Fruit fly (Drosophila melanogaster): ENCODE measurements around the gene Six4.

Six4 gene

dm6 chr3L:20771001-20771890 is 21.3 kb downstream of the Six4 start, which contains the start of the genes CG4042 and Pitslre (continued):
- TF ChIP-seq CG6654 (GFP tag; optimal IDR thresholded peaks at IDR 0.05), result no peak
- peak; percentile 78 for TF ChIP-seq Scr (GFP tag; IDR thresholded peaks at IDR 0.05; ENCODE audit: partially characterized antibody)
- no peak for TF ChIP-seq Fer2 (tag; optimal IDR thresholded peaks at IDR 0.05)
- no peak for TF ChIP-seq mirr (GFP tag; optimal IDR thresholded peaks at IDR 0.05)
- no peak for TF ChIP-seq Bteb2 (GFP tag; optimal IDR thresholded peaks at IDR 0.05)
- no peak for TF ChIP-seq CG30431 (GFP tag; optimal IDR thresholded peaks at IDR 0.05)
- no peak for TF ChIP-seq ranshi (GFP tag; IDR thresholded peaks at IDR 0.05)
- no peak for TF ChIP-seq ttk (GFP tag; IDR thresholded peaks at IDR 0.05)
- peak; percentile 83 for TF ChIP-seq Ets65A (GFP tag)
- TF ChIP-seq CG10959 (GFP tag; IDR thresholded peaks at IDR 0.05), result no peak
- no peak for TF ChIP-seq CG3163 (GFP tag; optimal IDR thresholded peaks at IDR 0.05)
- no peak for TF ChIP-seq Side (GFP tag; optimal IDR thresholded peaks at IDR 0.05)
- TF ChIP-seq CG42726 (GFP tag; IDR thresholded peaks at IDR 0.05; ENCODE audit: partially characterized antibody), result 0 out of 2 replicates have a peak, but pooled peaks have one; percentile 30
- TF ChIP-seq CG10366 (GFP tag; IDR thresholded peaks at IDR 0.05), result no peak
- no peak for TF ChIP-seq CG6854 (GFP tag; optimal IDR thresholded peaks at IDR 0.05)
- peak; percentile 29; the same call in 1 of the 2 replicates for TF ChIP-seq sisA (GFP tag; IDR thresholded peaks at IDR 0.05)
- no peak; the same call in 1 of the 2 replicates for TF ChIP-seq CG32772 (GFP tag; IDR thresholded peaks at IDR 0.05)
- TF ChIP-seq HLHmδ (GFP tag; optimal IDR thresholded peaks at IDR 0.05), result no peak
- no peak for TF ChIP-seq gce (GFP tag; IDR thresholded peaks at IDR 0.05)
- TF ChIP-seq seq (GFP tag; IDR thresholded peaks at IDR 0.05), result 0 out of 2 replicates have a peak, but pooled peaks have one; percentile 8
- no peak for TF ChIP-seq gcm (GFP tag; optimal IDR thresholded peaks at IDR 0.05)
- no peak for TF ChIP-seq Dfd (GFP tag; optimal IDR thresholded peaks at IDR 0.05)
- TF ChIP-seq CG14965 (GFP tag; optimal IDR thresholded peaks at IDR 0.05; ENCODE audit: borderline replicate concordance), result no peak
- TF ChIP-seq CG11695 (GFP tag; IDR thresholded peaks at IDR 0.05), result peak; percentile 49; the same call in 1 of the 3 replicates
- peak; percentile 48 for TF ChIP-seq Ets97D (GFP tag; optimal IDR thresholded peaks at IDR 0.05)
- 0 out of 2 replicates have a peak, but pooled peaks have one; percentile 17 for TF ChIP-seq lmd (GFP tag; IDR thresholded peaks at IDR 0.05)
- peak; percentile 22 for TF ChIP-seq CG15514 (GFP tag; optimal IDR thresholded peaks at IDR 0.05)
- TF ChIP-seq Trl (optimal IDR thresholded peaks at IDR 0.05), result no peak
- TF ChIP-seq Trl (GFP tag; optimal IDR thresholded peaks at IDR 0.05), result no peak
- TF ChIP-seq CG12219 (GFP tag; optimal IDR thresholded peaks at IDR 0.05), result no peak
- no peak for TF ChIP-seq CG9876 (GFP tag; optimal IDR thresholded peaks at IDR 0.05)
- no peak for TF ChIP-seq ftz-f1 (GFP tag; optimal IDR thresholded peaks at IDR 0.05)
- peak; percentile 55 for TF ChIP-seq amos (GFP tag; IDR thresholded peaks at IDR 0.05; ENCODE audit: partially characterized antibody)
- no peak for TF ChIP-seq CG7357 (GFP tag; IDR thresholded peaks at IDR 0.05)
- TF ChIP-seq yki (optimal IDR thresholded peaks at IDR 0.05), result no peak
- no peak for TF ChIP-seq dmrt99B (tag; optimal IDR thresholded peaks at IDR 0.05)
- TF ChIP-seq Ssrp (tag; optimal IDR thresholded peaks at IDR 0.05), result peak; percentile 23
- TF ChIP-seq CrebB (tag; optimal IDR thresholded peaks at IDR 0.05), result no peak
- TF ChIP-seq Dad (GFP tag; optimal IDR thresholded peaks at IDR 0.05), result no peak
- TF ChIP-seq CG3407 (GFP tag; optimal IDR thresholded peaks at IDR 0.05), result peak; percentile 8
- peak; percentile 7 for TF ChIP-seq CG10431 (GFP tag; optimal IDR thresholded peaks at IDR 0.05)
- peak; percentile 14 for TF ChIP-seq CG8290 (GFP tag; optimal IDR thresholded peaks at IDR 0.05)
- peak in 1 of 2 experiments; percentile 28 for TF ChIP-seq CG8290 (tag; optimal IDR thresholded peaks at IDR 0.05)
- no peak for TF ChIP-seq CG9797 (GFP tag; optimal IDR thresholded peaks at IDR 0.05)
- no peak for TF ChIP-seq CG16863 (GFP tag; optimal IDR thresholded peaks at IDR 0.05)
- peak; percentile 36 for TF ChIP-seq Dek (tag; optimal IDR thresholded peaks at IDR 0.05)
- TF ChIP-seq esg (GFP tag; conservative IDR thresholded peaks at IDR 0.05), result no peak
- no peak for TF ChIP-seq CG13123 (GFP tag; optimal IDR thresholded peaks at IDR 0.05)
- no peak for TF ChIP-seq scrt (GFP tag; optimal IDR thresholded peaks at IDR 0.05)
- peak; percentile 57 for TF ChIP-seq lilli (GFP tag; optimal IDR thresholded peaks at IDR 0.05)

Data from whole organism, embryonic.